Worm (Caenorhabditis elegans): ENCODE results near the gene D1069.3.

Gene D1069.3

ce11 chrII:323048-323776 is 24.5 kb downstream of the D1069.3 start, which contains the start of gene K01A2.10:
Gene K01A2.10 (minus strand): TSS chrII:323098.
- TF ChIP-seq skn-1 (tag; optimal IDR thresholded peaks at IDR 0.05), result no peak
- TF ChIP-seq F10B5.3 (tag; optimal IDR thresholded peaks at IDR 0.05), result no peak
- peak; percentile 2 for TF ChIP-seq fkh-10 (GFP tag; optimal IDR thresholded peaks at IDR 0.05)
- no peak for TF ChIP-seq ZK546.5 (tag; optimal IDR thresholded peaks at IDR 0.05)
- TF ChIP-seq aha-1 (tag), result peak; percentile 94
- TF ChIP-seq mep-1 (tag; optimal IDR thresholded peaks at IDR 0.05), result peak; percentile 46
- no peak for TF ChIP-seq spr-3 (GFP tag; optimal IDR thresholded peaks at IDR 0.05)
- TF ChIP-seq madf-9 (GFP tag; conservative IDR thresholded peaks at IDR 0.05), result no peak
- TF ChIP-seq fos-1 (tag; optimal IDR thresholded peaks at IDR 0.05), result no peak
- no peak for TF ChIP-seq dmd-9 (GFP tag; IDR thresholded peaks at IDR 0.05)
- TF ChIP-seq lin-38 (GFP tag; IDR thresholded peaks at IDR 0.05), result no peak
- TF ChIP-seq nhr-237 (tag; optimal IDR thresholded peaks at IDR 0.05), result no peak
- peak; percentile 33 for TF ChIP-seq rbr-2 (tag; optimal IDR thresholded peaks at IDR 0.05)
- no peak for TF ChIP-seq lin-13 (GFP tag; optimal IDR thresholded peaks at IDR 0.05)
- TF ChIP-seq Y75B8A.6 (GFP tag; IDR thresholded peaks at IDR 0.05), result no peak
- TF ChIP-seq duxl-1 (tag; optimal IDR thresholded peaks at IDR 0.05; ENCODE audit: poor library complexity), result no peak
- no peak for TF ChIP-seq zip-2 (tag; optimal IDR thresholded peaks at IDR 0.05)
- no peak for TF ChIP-seq madf-5 (GFP tag; IDR thresholded peaks at IDR 0.05)
- TF ChIP-seq ceh-32 (tag; optimal IDR thresholded peaks at IDR 0.05; ENCODE audit: poor library complexity), result no peak
- peak in 1 of 2 experiments; percentile 55 for TF ChIP-seq unc-62 (GFP tag; optimal IDR thresholded peaks at IDR 0.05 in 1 of 2)
- no peak for TF ChIP-seq unc-62 (tag; optimal IDR thresholded peaks at IDR 0.05)
- TF ChIP-seq ceh-44 (GFP tag; IDR thresholded peaks at IDR 0.05), result no peak
- TF ChIP-seq sdz-12 (GFP tag; optimal IDR thresholded peaks at IDR 0.05), result no peak
- TF ChIP-seq mes-2 (tag; optimal IDR thresholded peaks at IDR 0.05; ENCODE audit: poor library complexity, severe bottlenecking), result no peak
- peak; percentile 47 to 64 for TF ChIP-seq lsy-2 (tag; optimal IDR thresholded peaks at IDR 0.05)
- no peak for TF ChIP-seq unc-130 (GFP tag; optimal IDR thresholded peaks at IDR 0.05)
- no peak for TF ChIP-seq gei-8 (GFP tag; optimal IDR thresholded peaks at IDR 0.05)
- no peak for TF ChIP-seq R02D3.7 (tag; optimal IDR thresholded peaks at IDR 0.05)
- TF ChIP-seq F26F4.8 (GFP tag; conservative IDR thresholded peaks at IDR 0.05), result no peak
- TF ChIP-seq vab-7 (GFP tag; IDR thresholded peaks at IDR 0.05), result no peak
- no peak for TF ChIP-seq Y105C5A.15 (GFP tag; IDR thresholded peaks at IDR 0.05)
- TF ChIP-seq egl-43 (GFP tag; IDR thresholded peaks at IDR 0.05), result no peak
- no peak for TF ChIP-seq nhr-76 (tag; optimal IDR thresholded peaks at IDR 0.05)
- TF ChIP-seq lin-1 (GFP tag; IDR thresholded peaks at IDR 0.05), result no peak
- TF ChIP-seq hlh-11 (tag; optimal IDR thresholded peaks at IDR 0.05), result peak; percentile 32
- peak in 1 of 2 experiments; percentile 21 for TF ChIP-seq hif-1 (tag; optimal IDR thresholded peaks at IDR 0.05)
- TF ChIP-seq zfp-3 (GFP tag; conservative IDR thresholded peaks at IDR 0.05), result no peak
- no peak for TF ChIP-seq Y5F2A.4 (GFP tag; optimal IDR thresholded peaks at IDR 0.05)
- TF ChIP-seq dpl-1 (GFP tag; optimal IDR thresholded peaks at IDR 0.05), result peak; percentile 10
- TF ChIP-seq nhr-41 (GFP tag; IDR thresholded peaks at IDR 0.05), result no peak
- no peak for TF ChIP-seq mdt-29 (GFP tag; IDR thresholded peaks at IDR 0.05)
- peak; percentile 11 for TF ChIP-seq ceh-28 (tag; optimal IDR thresholded peaks at IDR 0.05)
- TF ChIP-seq mxl-3 (GFP tag; optimal IDR thresholded peaks at IDR 0.05), result no peak
- TF ChIP-seq ceh-82 (tag; optimal IDR thresholded peaks at IDR 0.05), result no peak
- TF ChIP-seq attf-4 (tag; optimal IDR thresholded peaks at IDR 0.05), result no peak
- peak; percentile 42 for TF ChIP-seq nhr-11 (tag; optimal IDR thresholded peaks at IDR 0.05)
- no peak for TF ChIP-seq dmd-8 (GFP tag; IDR thresholded peaks at IDR 0.05)
- TF ChIP-seq tag-97 (GFP tag; IDR thresholded peaks at IDR 0.05), result no peak
- TF ChIP-seq ama-1 (optimal IDR thresholded peaks at IDR 0.05), result no peak
- no peak for TF ChIP-seq cey-2 (tag; optimal IDR thresholded peaks at IDR 0.05; ENCODE audit: borderline replicate concordance, insufficient read depth)
- no peak for TF ChIP-seq php-3 (GFP tag; IDR thresholded peaks at IDR 0.05)

All from whole organism, L4 larva.